Fruit fly (Drosophila melanogaster): Measurements from ENCODE around the gene Jhbp2.

dm6 chr3R:4978256-4979021, 17.3 kb upstream of the Jhbp2 start:
- TF ChIP-seq Mio (GFP tag; optimal IDR thresholded peaks at IDR 0.05) (no peak), dsf (GFP tag; optimal IDR thresholded peaks at IDR 0.05; ENCODE audit: borderline replicate concordance) (no peak), usp (GFP tag; optimal IDR thresholded peaks at IDR 0.05) (no peak), Hr83 (GFP tag; optimal IDR thresholded peaks at IDR 0.05; ENCODE audit: poor library complexity, severe bottlenecking) (no peak), h (GFP tag; optimal IDR thresholded peaks at IDR 0.05) (no peak), Hnf4 (GFP tag; optimal IDR thresholded peaks at IDR 0.05) (no peak), woc (GFP tag; optimal IDR thresholded peaks at IDR 0.05) (no peak), CG9705 (GFP tag; optimal IDR thresholded peaks at IDR 0.05) (no peak), fru (GFP tag; optimal IDR thresholded peaks at IDR 0.05) (no peak), br (GFP tag; optimal IDR thresholded peaks at IDR 0.05) (no peak), psq (GFP tag; optimal IDR thresholded peaks at IDR 0.05) (no peak)

Measured in whole organism, wandering third instar larva.